Worm (Caenorhabditis elegans) whole organism, L3 larva: ENCODE data around the gene K02D3.2.

Experiments used
- R02D3.7 ChIP-seq: fragments of 150-350 bp; optimal IDR thresholded peaks from 2 replicates; lab custom pipeline; 2014; ENCODE audit warnings: missing biosample characterization, missing genetic modification characterization
- ZK546.5 ChIP-seq: sonication (generic microtip); optimal IDR thresholded peaks from 2 replicates; lab custom pipeline; 2017; ENCODE audit warnings: missing biosample characterization, missing genetic modification characterization
- aly-2 ChIP-seq: fragments of 150-350 bp; optimal IDR thresholded peaks from 2 replicates; lab custom pipeline; 2014; ENCODE audit warnings: missing biosample characterization, missing genetic modification characterization
- ama-1 ChIP-seq: fragments of 150-350 bp; optimal IDR thresholded peaks from 2 replicates; lab custom pipeline; 2018
- ceh-16 ChIP-seq: sonication (generic microtip); optimal IDR thresholded peaks from 2 replicates; lab custom pipeline; 2017; ENCODE audit warnings: missing biosample characterization, missing genetic modification characterization
- ceh-82 ChIP-seq: fragments of 150-350 bp; optimal IDR thresholded peaks from 2 replicates; lab custom pipeline; 2014; ENCODE audit warnings: missing biosample characterization, missing genetic modification characterization
- ceh-9 ChIP-seq: sonication (generic microtip); optimal IDR thresholded peaks from 2 replicates; lab custom pipeline; 2018; ENCODE audit warnings: missing biosample characterization, missing genetic modification characterization
- daf-12 ChIP-seq: fragments of 150-350 bp; optimal IDR thresholded peaks from 2 replicates; lab custom pipeline; 2014; ENCODE audit warnings: missing biosample characterization, missing genetic modification reagents, missing genetic modification characterization
- egl-27 ChIP-seq: sonication (generic microtip); optimal IDR thresholded peaks from 4 replicates; lab custom pipeline; 2017; ENCODE audit warnings: missing biosample characterization, missing genetic modification reagents, missing genetic modification characterization
- egl-5 ChIP-seq: fragments of 150-350 bp; optimal IDR thresholded peaks from 2 replicates; lab custom pipeline; 2017; ENCODE audit warnings: missing biosample characterization, missing genetic modification reagents, missing genetic modification characterization, inconsistent platforms
- elt-1 ChIP-seq: fragments of 150-350 bp; optimal IDR thresholded peaks from 2 replicates; lab custom pipeline; 2014; ENCODE audit warnings: missing biosample characterization, missing genetic modification characterization
- elt-2 ChIP-seq: sonication (generic microtip); optimal IDR thresholded peaks from 2 replicates; lab custom pipeline; 2016; ENCODE audit warnings: missing genetic modification reagents, mild to moderate bottlenecking, missing genetic modification characterization, missing compliant biosample characterization
- elt-3 ChIP-seq, 3 experiments: fragments of 150-350 bp in 1 of 3; sonication (generic microtip) in 2 of 3; optimal IDR thresholded peaks; 2 replicates in 2 of 3; 4 replicates in 1 of 3; lab custom pipeline; 2014 to 2017; ENCODE audit warnings: missing biosample characterization in 3 of 3, missing genetic modification characterization in 3 of 3
- eor-1 ChIP-seq, 2 experiments: fragments of 150-350 bp; optimal IDR thresholded peaks; 2 replicates each; lab custom pipeline; 2014 to 2018; ENCODE audit warnings: missing biosample characterization in 2 of 2, missing genetic modification characterization in 2 of 2
- fkh-10 ChIP-seq: sonication (generic microtip); optimal IDR thresholded peaks from 2 replicates; lab custom pipeline; 2017; ENCODE audit warnings: missing biosample characterization, missing genetic modification reagents, missing genetic modification characterization
- fkh-2 ChIP-seq: fragments of 150-350 bp; optimal IDR thresholded peaks from 2 replicates; lab custom pipeline; 2014; ENCODE audit warnings: missing biosample characterization, missing genetic modification reagents, missing genetic modification characterization
- fos-1 ChIP-seq: fragments of 150-350 bp; optimal IDR thresholded peaks from 2 replicates; lab custom pipeline; 2014; ENCODE audit warnings: missing biosample characterization, missing genetic modification characterization
- hmg-11 ChIP-seq: sonication (generic microtip); optimal IDR thresholded peaks from 2 replicates; lab custom pipeline; 2016; ENCODE audit warnings: missing genetic modification characterization, missing compliant biosample characterization
- jun-1 ChIP-seq: fragments of 150-350 bp; optimal IDR thresholded peaks from 2 replicates; lab custom pipeline; 2014; ENCODE audit warnings: missing biosample characterization, missing genetic modification reagents, missing genetic modification characterization
- lin-15B ChIP-seq: fragments of 150-350 bp; optimal IDR thresholded peaks from 2 replicates; lab custom pipeline; 2014; ENCODE audit warnings: missing biosample characterization, missing genetic modification characterization
- lin-39 ChIP-seq: fragments of 150-350 bp; optimal IDR thresholded peaks from 2 replicates; lab custom pipeline; 2018; ENCODE audit warnings: missing biosample characterization, missing genetic modification reagents, missing genetic modification characterization
- lsy-12 ChIP-seq: sonication (generic microtip); optimal IDR thresholded peaks from 2 replicates; lab custom pipeline; 2016; ENCODE audit warnings: mild to moderate bottlenecking, missing genetic modification characterization, missing compliant biosample characterization
- mdl-1 ChIP-seq: fragments of 150-350 bp; optimal IDR thresholded peaks from 2 replicates; lab custom pipeline; 2014; ENCODE audit warnings: missing biosample characterization, missing genetic modification characterization
- nfya-1 ChIP-seq: sonication (generic microtip); optimal IDR thresholded peaks from 2 replicates; lab custom pipeline; 2017; ENCODE audit warnings: missing genetic modification characterization, mild to moderate bottlenecking, missing compliant biosample characterization, antibody characterized with exemption, moderate library complexity; ENCODE audit not compliant: insufficient read depth
- nhr-11 ChIP-seq: fragments of 150-350 bp; optimal IDR thresholded peaks from 2 replicates; lab custom pipeline; 2014; ENCODE audit warnings: missing biosample characterization, missing genetic modification characterization
- nhr-12 ChIP-seq: fragments of 150-350 bp; optimal IDR thresholded peaks from 2 replicates; lab custom pipeline; 2014; ENCODE audit warnings: missing biosample characterization, missing genetic modification characterization
- nhr-23 ChIP-seq: fragments of 150-350 bp; optimal IDR thresholded peaks from 2 replicates; lab custom pipeline; 2014; ENCODE audit warnings: missing biosample characterization, missing genetic modification reagents, missing genetic modification characterization
- nhr-237 ChIP-seq: fragments of 150-350 bp; optimal IDR thresholded peaks from 2 replicates; lab custom pipeline; 2014; ENCODE audit warnings: missing biosample characterization, missing genetic modification characterization
- nhr-25 ChIP-seq: sonication (generic microtip); optimal IDR thresholded peaks from 2 replicates; lab custom pipeline; 2017; ENCODE audit warnings: missing biosample characterization, missing genetic modification characterization
- nhr-43 ChIP-seq: sonication (generic microtip); optimal IDR thresholded peaks from 2 replicates; lab custom pipeline; 2016; ENCODE audit warnings: mild to moderate bottlenecking, missing genetic modification characterization, missing compliant biosample characterization; ENCODE audit not compliant: poor library complexity, severe bottlenecking
- nhr-67 ChIP-seq: fragments of 150-350 bp; optimal IDR thresholded peaks from 2 replicates; lab custom pipeline; 2014; ENCODE audit warnings: missing biosample characterization, missing genetic modification characterization
- nhr-76 ChIP-seq: fragments of 150-350 bp; sonication (generic microtip); optimal IDR thresholded peaks from 5 replicates; lab custom pipeline; 2014; ENCODE audit warnings: missing biosample characterization, missing genetic modification characterization
- pha-4 ChIP-seq: fragments of 150-350 bp; optimal IDR thresholded peaks from 2 replicates; lab custom pipeline; 2014; ENCODE audit warnings: missing biosample characterization, missing genetic modification reagents, missing genetic modification characterization
- pqm-1 ChIP-seq: fragments of 150-350 bp; optimal IDR thresholded peaks from 2 replicates; lab custom pipeline; 2017; ENCODE audit warnings: missing biosample characterization, missing genetic modification characterization, inconsistent platforms
- sea-2 ChIP-seq: fragments of 150-350 bp; sonication (generic microtip); optimal IDR thresholded peaks from 4 replicates; lab custom pipeline; 2014; ENCODE audit warnings: missing biosample characterization, missing genetic modification reagents, missing genetic modification characterization
- skn-1 ChIP-seq: fragments of 150-350 bp; optimal IDR thresholded peaks from 2 replicates; lab custom pipeline; 2014; ENCODE audit warnings: missing biosample characterization, missing genetic modification characterization
- snpc-4 ChIP-seq: fragments of 150-350 bp; optimal IDR thresholded peaks from 2 replicates; lab custom pipeline; 2014; ENCODE audit warnings: missing biosample characterization, missing genetic modification characterization
- tbx-2 ChIP-seq: sonication (generic microtip); optimal IDR thresholded peaks from 2 replicates; lab custom pipeline; 2016; ENCODE audit warnings: mild to moderate bottlenecking, missing genetic modification characterization, missing compliant biosample characterization
- unc-39 ChIP-seq: sonication (generic microtip); optimal IDR thresholded peaks from 4 replicates; lab custom pipeline; 2017; ENCODE audit warnings: missing biosample characterization, missing genetic modification characterization
- unc-62 ChIP-seq: fragments of 150-350 bp; sonication (generic microtip); optimal IDR thresholded peaks from 4 replicates; lab custom pipeline; 2014; ENCODE audit warnings: missing biosample characterization, missing genetic modification reagents, missing genetic modification characterization
- zag-1 ChIP-seq: fragments of 150-350 bp; optimal IDR thresholded peaks from 2 replicates; lab custom pipeline; 2014; ENCODE audit warnings: missing biosample characterization, missing genetic modification characterization
- ztf-11 ChIP-seq: fragments of 150-350 bp; optimal IDR thresholded peaks from 2 replicates; lab custom pipeline; 2014; ENCODE audit warnings: missing biosample characterization, missing genetic modification characterization
- ztf-4 ChIP-seq: fragments of 150-350 bp; optimal IDR thresholded peaks from 2 replicates; lab custom pipeline; 2014; ENCODE audit warnings: missing biosample characterization, missing genetic modification characterization

Gene K02D3.2

ce11 chrX:13730209-13730975, 18.6 kb upstream of the K02D3.2 start:
- no peak for TF ChIP-seq ceh-16 (tag; lab: Kevin White, UChicago)
- no peak for TF ChIP-seq snpc-4
- peak; percentile 25 for TF ChIP-seq elt-2
- peak; percentile 53 for TF ChIP-seq nhr-43 (tag; lab: Kevin White, UChicago)
- TF ChIP-seq pha-4 = peak; percentile 72
- peak; percentile 24 for TF ChIP-seq lin-39
- TF ChIP-seq nfya-1 (tag; lab: Kevin White, UChicago) = peak; percentile 27
- TF ChIP-seq nhr-23 (tag; lab: Kevin White, UChicago) = peak; percentile 41
- TF ChIP-seq nhr-25 (tag; lab: Kevin White, UChicago) = peak; percentile 54

ce11 chrX:13729724-13730123, 17.9 kb upstream of the K02D3.2 start:
- TF ChIP-seq sea-2 (GFP tag; lab: Kevin White, UChicago) = no peak
- TF ChIP-seq nhr-11 (tag; lab: Kevin White, UChicago) = no peak
- TF ChIP-seq egl-27 (tag; lab: Kevin White, UChicago) = no peak
- TF ChIP-seq nhr-43 (tag; lab: Kevin White, UChicago) = no peak
- no peak for TF ChIP-seq ceh-9
- TF ChIP-seq jun-1 (tag; lab: Kevin White, UChicago) = no peak
- no peak for TF ChIP-seq skn-1
- no peak for TF ChIP-seq ceh-16 (tag; lab: Kevin White, UChicago)
- no peak for TF ChIP-seq lin-39
- TF ChIP-seq R02D3.7 (tag; lab: Kevin White, UChicago) = no peak
- no peak for TF ChIP-seq nhr-12 (tag; lab: Kevin White, UChicago)

- TF ChIP-seq snpc-4 = no peak
- no peak for TF ChIP-seq mdl-1 (tag; lab: Kevin White, UChicago)
- TF ChIP-seq nhr-43 (tag; lab: Kevin White, UChicago) = no peak
- no peak for TF ChIP-seq nhr-25 (tag; lab: Kevin White, UChicago)
Measured at ce11 chrX:13728991-13729390, 17.2 kb upstream of the K02D3.2 start.

- TF ChIP-seq ama-1 (no peak), elt-2 (peak; percentile 20), ceh-16 (tag; lab: Kevin White, UChicago) (no peak), ZK546.5 (tag; lab: Kevin White, UChicago) (no peak), hmg-11 (tag; lab: Kevin White, UChicago) (peak; percentile 88), nhr-25 (tag; lab: Kevin White, UChicago) (peak; percentile 46), nhr-11 (tag; lab: Kevin White, UChicago) (no peak), unc-39 (tag; lab: Kevin White, UChicago) (no peak), nhr-76 (tag; lab: Kevin White, UChicago) (no peak), fkh-10 (no peak), nhr-12 (tag; lab: Kevin White, UChicago) (no peak), lin-39 (peak; percentile 79), eor-1 (tag; optimal IDR thresholded peaks at IDR 0.05; lab: Kevin White, UChicago) (no peak), sea-2 (GFP tag; lab: Kevin White, UChicago) (no peak), skn-1 (no peak), elt-1 (tag; lab: Kevin White, UChicago) (no peak), daf-12 (tag; lab: Kevin White, UChicago) (no peak), tbx-2 (no peak), pha-4 (peak; percentile 90), ceh-9 (no peak), nfya-1 (tag; lab: Kevin White, UChicago) (peak; percentile 56), elt-3 (tag; optimal IDR thresholded peaks at IDR 0.05; lab: Kevin White, UChicago) (no peak), nhr-23 (tag; lab: Kevin White, UChicago) (peak; percentile 59), jun-1 (tag; lab: Kevin White, UChicago) (no peak), nhr-67 (tag; lab: Kevin White, UChicago) (no peak), nhr-237 (tag; lab: Kevin White, UChicago) (no peak), egl-5 (peak; percentile 27), unc-62 (GFP tag; lab: Kevin White, UChicago) (no peak), egl-27 (tag; lab: Kevin White, UChicago) (no peak), ceh-82 (tag; lab: Kevin White, UChicago) (no peak), snpc-4 (peak; percentile 68), ztf-11 (tag; lab: Kevin White, UChicago) (no peak), fos-1 (tag; lab: Kevin White, UChicago) (no peak), nhr-43 (tag; lab: Kevin White, UChicago) (peak; percentile 53), lin-15B (tag; lab: Kevin White, UChicago) (peak; percentile 44), pqm-1 (peak; percentile 9), zag-1 (no peak), aly-2 (tag; lab: Kevin White, UChicago) (no peak), ztf-4 (tag; lab: Kevin White, UChicago) (no peak), fkh-2 (tag; lab: Kevin White, UChicago) (no peak), lsy-12 (no peak), mdl-1 (tag; lab: Kevin White, UChicago) (no peak)
Measured at ce11 chrX:13726874-13727343, 15.1 kb upstream of the K02D3.2 start, which contains the start of gene pix-1. Gene pix-1, plus strand, starts transcription at chrX:13727293.
